Fruit fly (Drosophila melanogaster): ENCODE measurements around the gene CG3008.

CG3008 gene

dm6 chr2L:4856118-4856517 is 27.0 kb upstream of the CG3008 start:
- TF ChIP-seq rgr (GFP tag; optimal IDR thresholded peaks at IDR 0.05): peak; percentile 3
- no peak for TF ChIP-seq br (GFP tag; optimal IDR thresholded peaks at IDR 0.05)
- TF ChIP-seq Hr78 (GFP tag; optimal IDR thresholded peaks at IDR 0.05): no peak
- TF ChIP-seq GATAd (GFP tag; optimal IDR thresholded peaks at IDR 0.05): no peak
- no peak for TF ChIP-seq fru (GFP tag; optimal IDR thresholded peaks at IDR 0.05)
- no peak for TF ChIP-seq psq (GFP tag; optimal IDR thresholded peaks at IDR 0.05)
- TF ChIP-seq Myc (optimal IDR thresholded peaks at IDR 0.05): no peak
- TF ChIP-seq HLH106 (tag; optimal IDR thresholded peaks at IDR 0.05): peak; percentile 8
- TF ChIP-seq Abd-B (GFP tag; optimal IDR thresholded peaks at IDR 0.05): no peak
- TF ChIP-seq N (GFP tag; optimal IDR thresholded peaks at IDR 0.05): no peak
- TF ChIP-seq Sp1 (GFP tag; optimal IDR thresholded peaks at IDR 0.05): no peak
- TF ChIP-seq dl (GFP tag; optimal IDR thresholded peaks at IDR 0.05; ENCODE audit: insufficient read depth in 1 of 2, partially characterized antibody in 2 of 2): no peak
- peak; percentile 13 for TF ChIP-seq sv (GFP tag; optimal IDR thresholded peaks at IDR 0.05)
- no peak for TF ChIP-seq lola (GFP tag; optimal IDR thresholded peaks at IDR 0.05)
- TF ChIP-seq Vsx2 (GFP tag; optimal IDR thresholded peaks at IDR 0.05; ENCODE audit: partially characterized antibody): no peak
- no peak for TF ChIP-seq Dfd (GFP tag; optimal IDR thresholded peaks at IDR 0.05)
- TF ChIP-seq tai (GFP tag; optimal IDR thresholded peaks at IDR 0.05): no peak
- TF ChIP-seq pan (optimal IDR thresholded peaks at IDR 0.05): no peak
- no peak for TF ChIP-seq Rel (GFP tag; optimal IDR thresholded peaks at IDR 0.05)
- TF ChIP-seq Rel (tag; optimal IDR thresholded peaks at IDR 0.05): no peak
- TF ChIP-seq jim (GFP tag; optimal IDR thresholded peaks at IDR 0.05): no peak
- TF ChIP-seq foxo (GFP tag; optimal IDR thresholded peaks at IDR 0.05): peak in 1 of 2 experiments; percentile 39
- peak; percentile 16 for TF ChIP-seq OdsH (GFP tag; optimal IDR thresholded peaks at IDR 0.05)
- no peak for TF ChIP-seq woc (GFP tag; optimal IDR thresholded peaks at IDR 0.05)
- TF ChIP-seq dsf (GFP tag; optimal IDR thresholded peaks at IDR 0.05; ENCODE audit: borderline replicate concordance): no peak

dm6 chr2L:4861503-4861902 is 21.6 kb upstream of the CG3008 start:
- TF ChIP-seq Mio (GFP tag; optimal IDR thresholded peaks at IDR 0.05) (no peak), HLH106 (tag; optimal IDR thresholded peaks at IDR 0.05) (peak; percentile 18), foxo (GFP tag; optimal IDR thresholded peaks at IDR 0.05) (peak in 1 of 2 experiments; percentile 10), fru (GFP tag; optimal IDR thresholded peaks at IDR 0.05) (no peak)

dm6 chr2L:4865400-4865799 is 17.7 kb upstream of the CG3008 start:
- no peak for TF ChIP-seq Myc (optimal IDR thresholded peaks at IDR 0.05)
- no peak for TF ChIP-seq Jra (GFP tag; optimal IDR thresholded peaks at IDR 0.05)
- TF ChIP-seq rgr (GFP tag; optimal IDR thresholded peaks at IDR 0.05): no peak
- TF ChIP-seq Sp1 (GFP tag; optimal IDR thresholded peaks at IDR 0.05): no peak
- peak; percentile 85 for TF ChIP-seq Dfd (GFP tag; optimal IDR thresholded peaks at IDR 0.05)
- no peak for TF ChIP-seq Hnf4 (GFP tag; optimal IDR thresholded peaks at IDR 0.05)
- TF ChIP-seq N (GFP tag; optimal IDR thresholded peaks at IDR 0.05): no peak
- TF ChIP-seq dsf (GFP tag; optimal IDR thresholded peaks at IDR 0.05; ENCODE audit: borderline replicate concordance): no peak
- no peak for TF ChIP-seq Dif (GFP tag; optimal IDR thresholded peaks at IDR 0.05; ENCODE audit: partially characterized antibody)

dm6 chr2L:4868383-4868782 is 14.7 kb upstream of the CG3008 start:
- no peak for TF ChIP-seq fru (GFP tag; optimal IDR thresholded peaks at IDR 0.05)
- no peak for TF ChIP-seq CrebA (GFP tag; optimal IDR thresholded peaks at IDR 0.05; ENCODE audit: borderline replicate concordance)
- no peak for TF ChIP-seq sv (GFP tag; optimal IDR thresholded peaks at IDR 0.05)
- no peak for TF ChIP-seq tai (GFP tag; optimal IDR thresholded peaks at IDR 0.05)
- no peak for TF ChIP-seq Hr83 (GFP tag; optimal IDR thresholded peaks at IDR 0.05; ENCODE audit: poor library complexity, severe bottlenecking)
- no peak for TF ChIP-seq Dif (GFP tag; optimal IDR thresholded peaks at IDR 0.05; ENCODE audit: partially characterized antibody)
- TF ChIP-seq Dfd (GFP tag; optimal IDR thresholded peaks at IDR 0.05): no peak
- no peak for TF ChIP-seq woc (GFP tag; optimal IDR thresholded peaks at IDR 0.05)
- no peak for TF ChIP-seq N (GFP tag; optimal IDR thresholded peaks at IDR 0.05)
- no peak for TF ChIP-seq CG9705 (GFP tag; optimal IDR thresholded peaks at IDR 0.05)
- TF ChIP-seq Hr78 (GFP tag; optimal IDR thresholded peaks at IDR 0.05): no peak
- TF ChIP-seq usp (GFP tag; optimal IDR thresholded peaks at IDR 0.05): no peak
- no peak for TF ChIP-seq br (GFP tag; optimal IDR thresholded peaks at IDR 0.05)
- no peak for TF ChIP-seq ey (GFP tag; optimal IDR thresholded peaks at IDR 0.05)

Data from whole organism, wandering third instar larva.